Comparison of ENCODE assay signal across 3 worm cellular contexts in the genomic region with DNA sequence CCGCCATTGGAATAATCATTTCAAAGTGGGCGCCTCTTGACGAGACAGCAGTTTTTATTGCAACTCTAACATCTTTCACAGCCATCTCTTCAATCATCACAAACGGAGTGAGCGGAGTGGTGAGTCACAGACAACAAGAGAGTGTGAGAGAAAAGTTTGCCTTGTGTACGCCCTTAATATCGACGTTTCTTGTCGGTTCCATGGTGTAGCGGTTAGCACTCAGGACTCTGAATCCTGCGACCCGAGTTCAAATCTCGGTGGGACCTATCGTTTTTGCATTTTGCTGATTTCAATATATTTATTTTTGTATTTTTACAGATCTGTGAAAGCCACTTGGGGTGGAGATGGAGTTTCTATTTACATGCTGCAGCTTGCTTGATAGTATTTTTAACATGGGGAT.
TF ChIP-seq lines count a peak whose summit lies in the region.

No protein-coding gene starts in this region.

TF ChIP-seq in whole organism, L1 larva, 84 proteins besides CTCF, POLR2A, EP300 and RAD21 (continued from another document and continues in another):
- TF ChIP-seq xbp-1 (tag; optimal IDR thresholded peaks at IDR 0.05; lab: Kevin White, UChicago) (peak; percentile 50), F16B12.6 (tag; optimal IDR thresholded peaks at IDR 0.05; lab: Kevin White, UChicago) (no peak), dsc-1 (tag; optimal IDR thresholded peaks at IDR 0.05; lab: Kevin White, UChicago) (peak; percentile 56), nhr-19 (GFP tag; conservative IDR thresholded peaks at IDR 0.05; lab: Robert Waterston, UW) (peak; percentile 65), mef-2 (tag; optimal IDR thresholded peaks at IDR 0.05; lab: Kevin White, UChicago) (no peak), ets-5 (GFP tag; IDR thresholded peaks at IDR 0.05; lab: Robert Waterston, UW) (no peak), lin-15B (tag; optimal IDR thresholded peaks at IDR 0.05; lab: Kevin White, UChicago) (no peak), ama-1 (optimal IDR thresholded peaks at IDR 0.05; lab: Kevin White, UChicago) (no peak), tlp-1 (tag; optimal IDR thresholded peaks at IDR 0.05; lab: Kevin White, UChicago) (no peak), mab-9 (GFP tag; IDR thresholded peaks at IDR 0.05; lab: Robert Waterston, UW) (no peak), skn-1 (tag; optimal IDR thresholded peaks at IDR 0.05; lab: Kevin White, UChicago) (peak; percentile 33), rnt-1 (tag; optimal IDR thresholded peaks at IDR 0.05; lab: Kevin White, UChicago) (no peak), nhr-20 (tag; optimal IDR thresholded peaks at IDR 0.05; lab: Kevin White, UChicago) (peak; percentile 60), nhr-12 (tag; optimal IDR thresholded peaks at IDR 0.05; lab: Kevin White, UChicago) (no peak), mep-1 (tag; optimal IDR thresholded peaks at IDR 0.05; lab: Kevin White, UChicago) (peak; percentile 50), nhr-28 (tag; optimal IDR thresholded peaks at IDR 0.05; lab: Kevin White, UChicago) (no peak), mdl-1 (tag; optimal IDR thresholded peaks at IDR 0.05; lab: Kevin White, UChicago) (peak in 1 of 2 experiments; percentile 51), nhr-85 (tag; lab: Kevin White, UChicago) (no peak), unc-62 (GFP tag; optimal IDR thresholded peaks at IDR 0.05; lab: Kevin White, UChicago) (no peak), jun-1 (tag; optimal IDR thresholded peaks at IDR 0.05; lab: Kevin White, UChicago) (peak; percentile 14), efl-3 (GFP tag; optimal IDR thresholded peaks at IDR 0.05; lab: Kevin White, UChicago) (no peak), sox-4 (tag; optimal IDR thresholded peaks at IDR 0.05; lab: Kevin White, UChicago) (no peak), ces-1 (GFP tag; optimal IDR thresholded peaks at IDR 0.05; lab: Kevin White, UChicago) (no peak), egl-13 (tag; optimal IDR thresholded peaks at IDR 0.05; lab: Kevin White, UChicago) (no peak), ceh-90 (tag; optimal IDR thresholded peaks at IDR 0.05; lab: Kevin White, UChicago) (no peak), fkh-10 (GFP tag; optimal IDR thresholded peaks at IDR 0.05; lab: Kevin White, UChicago) (peak; percentile 55), snu-23 (GFP tag; optimal IDR thresholded peaks at IDR 0.05; lab: Kevin White, UChicago) (peak; percentile 82), irx-1 (tag; optimal IDR thresholded peaks at IDR 0.05; lab: Kevin White, UChicago) (peak; percentile 50), Y116A8C.19 (tag; optimal IDR thresholded peaks at IDR 0.05; lab: Kevin White, UChicago; ENCODE audit: borderline replicate concordance) (no peak), ceh-8 (GFP tag; optimal IDR thresholded peaks at IDR 0.05; lab: Kevin White, UChicago) (peak; percentile 39), nhr-76 (tag; optimal IDR thresholded peaks at IDR 0.05; lab: Kevin White, UChicago) (no peak), aly-2 (tag; optimal IDR thresholded peaks at IDR 0.05; lab: Kevin White, UChicago) (peak; percentile 36), nhr-47 (tag; optimal IDR thresholded peaks at IDR 0.05; lab: Kevin White, UChicago) (peak; percentile 79), elt-3 (tag; optimal IDR thresholded peaks at IDR 0.05; lab: Kevin White, UChicago) (peak in 1 of 6 experiments; percentile 49), C04F5.9 (tag; optimal IDR thresholded peaks at IDR 0.05; lab: Kevin White, UChicago) (no peak), fos-1 (tag; optimal IDR thresholded peaks at IDR 0.05; lab: Kevin White, UChicago) (peak; percentile 80), unc-130 (tag; optimal IDR thresholded peaks at IDR 0.05; lab: Kevin White, UChicago) (peak; percentile 55), fkh-4 (tag; optimal IDR thresholded peaks at IDR 0.05; lab: Kevin White, UChicago; ENCODE audit: borderline replicate concordance) (no peak), hlh-17 (GFP tag; optimal IDR thresholded peaks at IDR 0.05; lab: Kevin White, UChicago; ENCODE audit: borderline replicate concordance) (no peak), hlh-4 (tag; optimal IDR thresholded peaks at IDR 0.05; lab: Kevin White, UChicago) (no peak), hpl-2 (GFP tag; optimal IDR thresholded peaks at IDR 0.05; lab: Kevin White, UChicago) (no peak), vab-15 (tag; optimal IDR thresholded peaks at IDR 0.05; lab: Kevin White, UChicago) (peak; percentile 13), zag-1 (tag; optimal IDR thresholded peaks at IDR 0.05; lab: Kevin White, UChicago) (no peak)

TF ChIP-seq in whole organism, L3 larva, 47 proteins besides CTCF, POLR2A, EP300 and RAD21 (continued from another document):
- TF ChIP-seq hmg-11 (tag; optimal IDR thresholded peaks at IDR 0.05; lab: Kevin White, UChicago), result peak; percentile 56
- TF ChIP-seq zag-1 (tag; optimal IDR thresholded peaks at IDR 0.05; lab: Kevin White, UChicago), result no peak
- peak; percentile 46 for TF ChIP-seq egl-5 (tag; optimal IDR thresholded peaks at IDR 0.05; lab: Kevin White, UChicago)
- no peak for TF ChIP-seq ceh-82 (tag; optimal IDR thresholded peaks at IDR 0.05; lab: Kevin White, UChicago)
- TF ChIP-seq nhr-67 (tag; optimal IDR thresholded peaks at IDR 0.05; lab: Kevin White, UChicago), result no peak
- TF ChIP-seq R02D3.7 (tag; optimal IDR thresholded peaks at IDR 0.05; lab: Kevin White, UChicago), result no peak
- TF ChIP-seq ZK546.5 (tag; optimal IDR thresholded peaks at IDR 0.05; lab: Kevin White, UChicago), result no peak
- no peak for TF ChIP-seq elt-1 (tag; optimal IDR thresholded peaks at IDR 0.05; lab: Kevin White, UChicago)
- TF ChIP-seq unc-62 (GFP tag; optimal IDR thresholded peaks at IDR 0.05; lab: Kevin White, UChicago), result no peak
- no peak for TF ChIP-seq ama-1 (optimal IDR thresholded peaks at IDR 0.05; lab: Kevin White, UChicago)
- TF ChIP-seq egl-27 (tag; optimal IDR thresholded peaks at IDR 0.05; lab: Kevin White, UChicago), result no peak
- no peak for TF ChIP-seq nhr-237 (tag; optimal IDR thresholded peaks at IDR 0.05; lab: Kevin White, UChicago)
- no peak for TF ChIP-seq ceh-16 (tag; optimal IDR thresholded peaks at IDR 0.05; lab: Kevin White, UChicago)
- no peak for TF ChIP-seq ceh-9 (tag; optimal IDR thresholded peaks at IDR 0.05; lab: Kevin White, UChicago)
- no peak for TF ChIP-seq nhr-76 (tag; optimal IDR thresholded peaks at IDR 0.05; lab: Kevin White, UChicago)
- TF ChIP-seq nfya-1 (tag; optimal IDR thresholded peaks at IDR 0.05; lab: Kevin White, UChicago; ENCODE audit: insufficient read depth), result peak; percentile 63
- TF ChIP-seq elt-3 (tag; optimal IDR thresholded peaks at IDR 0.05; lab: Kevin White, UChicago), result no peak
- no peak for TF ChIP-seq ztf-11 (tag; optimal IDR thresholded peaks at IDR 0.05; lab: Kevin White, UChicago)
- TF ChIP-seq nhr-25 (tag; optimal IDR thresholded peaks at IDR 0.05; lab: Kevin White, UChicago), result peak; percentile 34
- peak; percentile 63 for TF ChIP-seq pha-4 (tag; optimal IDR thresholded peaks at IDR 0.05; lab: Kevin White, UChicago)
- peak; percentile 9 for TF ChIP-seq snpc-4 (tag; optimal IDR thresholded peaks at IDR 0.05; lab: Kevin White, UChicago)
- TF ChIP-seq sea-2 (GFP tag; optimal IDR thresholded peaks at IDR 0.05; lab: Kevin White, UChicago), result no peak
- no peak for TF ChIP-seq fos-1 (tag; optimal IDR thresholded peaks at IDR 0.05; lab: Kevin White, UChicago)
- TF ChIP-seq skn-1 (tag; optimal IDR thresholded peaks at IDR 0.05; lab: Kevin White, UChicago), result peak; percentile 39
- no peak for TF ChIP-seq nhr-11 (tag; optimal IDR thresholded peaks at IDR 0.05; lab: Kevin White, UChicago)
- TF ChIP-seq lsy-12 (tag; optimal IDR thresholded peaks at IDR 0.05; lab: Kevin White, UChicago), result peak; percentile 42
- no peak for TF ChIP-seq nhr-12 (tag; optimal IDR thresholded peaks at IDR 0.05; lab: Kevin White, UChicago)
- peak; percentile 52 for TF ChIP-seq pqm-1 (tag; optimal IDR thresholded peaks at IDR 0.05; lab: Kevin White, UChicago)

TF ChIP-seq in whole organism, young adult, 124 proteins besides CTCF, POLR2A, EP300 and RAD21 (continued from another document and continues in another):
- TF ChIP-seq akir-1 (GFP tag; optimal IDR thresholded peaks at IDR 0.05; lab: Kevin White, UChicago) (no peak), dpl-1 (GFP tag; optimal IDR thresholded peaks at IDR 0.05; lab: Kevin White, UChicago) (no peak), let-526 (GFP tag; IDR thresholded peaks at IDR 0.05; lab: Robert Waterston, UW) (peak; percentile 81; the same call in 1 of the 2 replicates), madf-8 (GFP tag; conservative IDR thresholded peaks at IDR 0.05; lab: Robert Waterston, UW) (no peak), snpc-3.4 (tag; optimal IDR thresholded peaks at IDR 0.05; lab: Kevin White, UChicago) (peak; percentile 24), ceh-40 (GFP tag; IDR thresholded peaks at IDR 0.05; lab: Robert Waterston, UW) (no peak), somi-1 (GFP tag; optimal IDR thresholded peaks at IDR 0.05; lab: Kevin White, UChicago) (no peak), hsf-1 (GFP tag; IDR thresholded peaks at IDR 0.05; lab: Robert Waterston, UW) (no peak), nfya-2 (GFP tag; IDR thresholded peaks at IDR 0.05; lab: Robert Waterston, UW) (no peak), Y56A3A.18 (GFP tag; IDR thresholded peaks at IDR 0.05; lab: Robert Waterston, UW) (0 out of 2 replicates have a peak, but pooled peaks have one; percentile 51), D2030.7 (GFP tag; IDR thresholded peaks at IDR 0.05; lab: Robert Waterston, UW) (no peak), madf-6 (GFP tag; IDR thresholded peaks at IDR 0.05; lab: Robert Waterston, UW) (no peak), lin-40 (tag; optimal IDR thresholded peaks at IDR 0.05; lab: Kevin White, UChicago) (peak; percentile 43), unc-62 (GFP tag; optimal IDR thresholded peaks at IDR 0.05; lab: Kevin White, UChicago) (no peak), snpc-1.1 (tag; optimal IDR thresholded peaks at IDR 0.05; lab: Kevin White, UChicago; ENCODE audit: insufficient read depth) (peak; percentile 42), Y53G8AR.9 (GFP tag; conservative IDR thresholded peaks at IDR 0.05; lab: Robert Waterston, UW) (no peak), sea-2 (GFP tag; IDR thresholded peaks at IDR 0.05; lab: Robert Waterston, UW) (no peak), nhr-120 (GFP tag; IDR thresholded peaks at IDR 0.05; lab: Robert Waterston, UW) (no peak), hrde-1 (tag; optimal IDR thresholded peaks at IDR 0.05; lab: Kevin White, UChicago; ENCODE audit: borderline replicate concordance) (no peak), F49E8.2 (tag; optimal IDR thresholded peaks at IDR 0.05; lab: Kevin White, UChicago; ENCODE audit: insufficient read depth) (no peak), C17E4.6 (GFP tag; IDR thresholded peaks at IDR 0.05; lab: Robert Waterston, UW) (no peak), chd-7 (tag; optimal IDR thresholded peaks at IDR 0.05; lab: Kevin White, UChicago) (no peak), ztf-25 (GFP tag; IDR thresholded peaks at IDR 0.05; lab: Robert Waterston, UW) (no peak), F57C9.4 (tag; optimal IDR thresholded peaks at IDR 0.05; lab: Kevin White, UChicago) (no peak), tbx-9 (tag; optimal IDR thresholded peaks at IDR 0.05; lab: Kevin White, UChicago; ENCODE audit: borderline replicate concordance) (no peak), Y67H2A.10 (GFP tag; conservative IDR thresholded peaks at IDR 0.05; lab: Robert Waterston, UW) (no peak), F55B11.4 (tag; optimal IDR thresholded peaks at IDR 0.05; lab: Kevin White, UChicago; ENCODE audit: borderline replicate concordance, insufficient read depth) (no peak), hlh-12 (tag; optimal IDR thresholded peaks at IDR 0.05; lab: Kevin White, UChicago) (no peak), lin-54 (GFP tag; optimal IDR thresholded peaks at IDR 0.05; lab: Kevin White, UChicago) (no peak), ccch-3 (GFP tag; optimal IDR thresholded peaks at IDR 0.05; lab: Kevin White, UChicago) (no peak), egl-18 (GFP tag; IDR thresholded peaks at IDR 0.05; lab: Robert Waterston, UW) (no peak), him-1 (tag; optimal IDR thresholded peaks at IDR 0.05; lab: Kevin White, UChicago) (peak; percentile 53), madf-3 (GFP tag; IDR thresholded peaks at IDR 0.05; lab: Robert Waterston, UW) (no peak), hmg-20 (GFP tag; IDR thresholded peaks at IDR 0.05; lab: Robert Waterston, UW) (no peak), lsl-1 (GFP tag; optimal IDR thresholded peaks at IDR 0.05; lab: Kevin White, UChicago) (no peak), ztf-3 (GFP tag; optimal IDR thresholded peaks at IDR 0.05; lab: Kevin White, UChicago) (no peak), F33H1.4 (GFP tag; IDR thresholded peaks at IDR 0.05; lab: Robert Waterston, UW) (peak; percentile 17), sdz-38 (tag; optimal IDR thresholded peaks at IDR 0.05; lab: Kevin White, UChicago) (no peak), sptf-2 (GFP tag; optimal IDR thresholded peaks at IDR 0.05; lab: Kevin White, UChicago) (no peak), tbp1 (GFP tag; optimal IDR thresholded peaks at IDR 0.05; lab: Kevin White, UChicago) (peak; percentile 96), hlh-26 (GFP tag; conservative IDR thresholded peaks at IDR 0.05; lab: Robert Waterston, UW) (no peak), aptf-2 (GFP tag; conservative IDR thresholded peaks at IDR 0.05; lab: Robert Waterston, UW) (no peak), nhr-80 (tag; optimal IDR thresholded peaks at IDR 0.05; lab: Kevin White, UChicago) (peak; percentile 24), tlf-1 (GFP tag; optimal IDR thresholded peaks at IDR 0.05; lab: Kevin White, UChicago) (peak; percentile 1), attf-3 (GFP tag; conservative IDR thresholded peaks at IDR 0.05; lab: Robert Waterston, UW) (0 out of 2 replicates have a peak, but pooled peaks have one; percentile 33), bed-2 (GFP tag; IDR thresholded peaks at IDR 0.05; lab: Robert Waterston, UW) (no peak), ztf-6 (GFP tag; IDR thresholded peaks at IDR 0.05; lab: Robert Waterston, UW) (no peak), T26A5.8 (tag; optimal IDR thresholded peaks at IDR 0.05; lab: Kevin White, UChicago) (no peak), Y95B8A.8 (GFP tag; IDR thresholded peaks at IDR 0.05; lab: Robert Waterston, UW) (no peak), F57A8.1 (GFP tag; optimal IDR thresholded peaks at IDR 0.05; lab: Kevin White, UChicago) (no peak), nhr-179 (tag; optimal IDR thresholded peaks at IDR 0.05; lab: Kevin White, UChicago) (no peak), madf-10 (tag; optimal IDR thresholded peaks at IDR 0.05; lab: Kevin White, UChicago) (peak; percentile 26), ztf-18 (tag; optimal IDR thresholded peaks at IDR 0.05; lab: Kevin White, UChicago) (peak; percentile 55), T07F8.4 (tag; optimal IDR thresholded peaks at IDR 0.05; lab: Kevin White, UChicago) (no peak), B0019.2 (GFP tag; conservative IDR thresholded peaks at IDR 0.05; lab: Robert Waterston, UW) (no peak), unc-130 (GFP tag; optimal IDR thresholded peaks at IDR 0.05; lab: Kevin White, UChicago) (no peak), snpc-4 (GFP tag; optimal IDR thresholded peaks at IDR 0.05; lab: Kevin White, UChicago) (peak; percentile 77), snpc-4 (tag; optimal IDR thresholded peaks at IDR 0.05; lab: Kevin White, UChicago) (peak; percentile 46 to 93 (median 92)), fkh-3 (tag; optimal IDR thresholded peaks at IDR 0.05; lab: Kevin White, UChicago) (no peak), mxl-1 (tag; optimal IDR thresholded peaks at IDR 0.05; lab: Kevin White, UChicago) (no peak), mes-4 (tag; optimal IDR thresholded peaks at IDR 0.05; lab: Kevin White, UChicago) (no peak), cebp-1 (GFP tag; IDR thresholded peaks at IDR 0.05; lab: Robert Waterston, UW) (no peak), cebp-1 (tag; optimal IDR thresholded peaks at IDR 0.05; lab: Kevin White, UChicago) (no peak), repo-1 (tag; optimal IDR thresholded peaks at IDR 0.05; lab: Kevin White, UChicago) (peak; percentile 35), ztf-26 (tag; optimal IDR thresholded peaks at IDR 0.05; lab: Kevin White, UChicago) (peak; percentile 21), xnd-1 (tag; optimal IDR thresholded peaks at IDR 0.05; lab: Kevin White, UChicago) (no peak), rpc-1 (optimal IDR thresholded peaks at IDR 0.05; lab: Kevin White, UChicago) (peak; percentile 78), rpc-1 (tag; optimal IDR thresholded peaks at IDR 0.05; lab: Kevin White, UChicago) (peak; percentile 85), lin-26 (GFP tag; IDR thresholded peaks at IDR 0.05; lab: Robert Waterston, UW) (no peak; the same call in none of the 2 replicates), mcd-1 (GFP tag; IDR thresholded peaks at IDR 0.05; lab: Robert Waterston, UW) (no peak)
